Worm (Caenorhabditis elegans) whole organism, L1 larva: Measurements from ENCODE around the gene F13D11.4.
A peak's percentile ranks its signal among the peaks of the same experiment; 100 is the strongest.

Experiments
- C04F5.9 ChIP-seq: sonication (generic microtip); optimal IDR thresholded peaks from 2 replicates; lab custom pipeline; 2016; ENCODE audit warnings: missing genetic modification characterization, missing compliant biosample characterization
- C34B4.2 ChIP-seq: sonication (generic microtip); optimal IDR thresholded peaks from 2 replicates; lab custom pipeline; 2017; ENCODE audit warnings: mild to moderate bottlenecking, missing genetic modification characterization, missing compliant biosample characterization
- alr-1 ChIP-seq: fragments of 200-800 bp; sonication (Bioruptor generic); optimal IDR thresholded peaks from 2 replicates; lab custom pipeline; 2018; ENCODE audit warnings: borderline replicate concordance, mild to moderate bottlenecking, missing genetic modification characterization, missing compliant biosample characterization
- aly-2 ChIP-seq: fragments of 150-350 bp; optimal IDR thresholded peaks from 2 replicates; lab custom pipeline; 2014; ENCODE audit warnings: missing biosample characterization, missing genetic modification characterization
- ama-1 ChIP-seq: fragments of 150-350 bp; optimal IDR thresholded peaks from 2 replicates; lab custom pipeline; 2014
- blmp-1 ChIP-seq: fragments of 150-350 bp; optimal IDR thresholded peaks from 2 replicates; lab custom pipeline; 2014; ENCODE audit warnings: missing biosample characterization, missing genetic modification characterization
- ceh-88 ChIP-seq: fragments of 200-800 bp; sonication (Bioruptor generic); IDR thresholded peaks from 2 replicates; pipeline ENCODE4 v1.3.6; 2022; ENCODE audit warnings: missing genetic modification characterization, missing compliant biosample characterization
- efl-1 ChIP-seq, 4 experiments: fragments of 150-350 bp; optimal IDR thresholded peaks in 3 of 4; peaks in 1 of 4; 1 replicate in 1 of 4; 2 replicates in 3 of 4; lab custom pipeline; 2014; ENCODE audit warnings: missing biosample characterization in 2 of 4, missing genetic modification characterization in 2 of 4, missing genetic modification reagents in 2 of 4
- elt-2 ChIP-seq: sonication (generic microtip); optimal IDR thresholded peaks from 2 replicates; lab custom pipeline; 2016; ENCODE audit warnings: missing genetic modification characterization, mild to moderate bottlenecking, inconsistent platforms, missing compliant biosample characterization, missing genetic modification reagents
- elt-3 ChIP-seq, 6 experiments: fragments of 150-350 bp in 1 of 6; sonication (generic microtip); optimal IDR thresholded peaks; 2 replicates each; lab custom pipeline; 2017 to 2018; ENCODE audit warnings: missing biosample characterization in 6 of 6, missing genetic modification characterization in 6 of 6, inconsistent platforms in 1 of 6
- fkh-10 ChIP-seq: sonication (generic microtip); optimal IDR thresholded peaks from 2 replicates; lab custom pipeline; 2017; ENCODE audit warnings: missing biosample characterization, missing genetic modification reagents, missing genetic modification characterization
- fkh-4 ChIP-seq: sonication (generic microtip); optimal IDR thresholded peaks from 2 replicates; lab custom pipeline; 2016; ENCODE audit warnings: missing compliant biosample characterization, missing genetic modification characterization, borderline replicate concordance
- hlh-17 ChIP-seq: fragments of 200-800 bp; sonication (Bioruptor generic); optimal IDR thresholded peaks from 2 replicates; lab custom pipeline; 2018; ENCODE audit warnings: missing genetic modification characterization, mild to moderate bottlenecking, missing compliant biosample characterization, moderate library complexity, borderline replicate concordance
- hlh-4 ChIP-seq: sonication (generic microtip); optimal IDR thresholded peaks from 2 replicates; lab custom pipeline; 2016; ENCODE audit warnings: mild to moderate bottlenecking, missing genetic modification characterization, missing compliant biosample characterization
- irx-1 ChIP-seq: sonication (generic microtip); optimal IDR thresholded peaks from 2 replicates; lab custom pipeline; 2016; ENCODE audit warnings: missing genetic modification characterization, missing compliant biosample characterization
- lin-13 ChIP-seq: fragments of 150-350 bp; optimal IDR thresholded peaks from 2 replicates; lab custom pipeline; 2014; ENCODE audit warnings: missing biosample characterization, missing genetic modification reagents, missing genetic modification characterization
- lin-14 ChIP-seq: fragments of 200-800 bp; sonication (Bioruptor generic); optimal IDR thresholded peaks from 2 replicates; lab custom pipeline; 2018; ENCODE audit warnings: mild to moderate bottlenecking, missing genetic modification characterization, moderate library complexity, missing compliant biosample characterization
- lin-35 ChIP-seq, 2 experiments: fragments of 150-350 bp; optimal IDR thresholded peaks; 2 replicates each; lab custom pipeline; 2014; ENCODE audit warnings: missing biosample characterization in 2 of 2, missing genetic modification characterization in 2 of 2, missing genetic modification reagents in 2 of 2
- lin-39 ChIP-seq: fragments of 150-350 bp; optimal IDR thresholded peaks from 2 replicates; lab custom pipeline; 2014; ENCODE audit warnings: missing biosample characterization, missing genetic modification reagents, missing genetic modification characterization
- lir-3 ChIP-seq: sonication (generic microtip); optimal IDR thresholded peaks from 2 replicates; lab custom pipeline; 2016; ENCODE audit warnings: mild to moderate bottlenecking, missing genetic modification characterization, moderate library complexity, missing compliant biosample characterization; ENCODE audit not compliant: poor library complexity
- lsy-2 ChIP-seq, 2 experiments: fragments of 150-350 bp; optimal IDR thresholded peaks; 2 replicates each; lab custom pipeline; 2014; ENCODE audit warnings: missing biosample characterization in 2 of 2, missing genetic modification characterization in 2 of 2
- mab-9 ChIP-seq: fragments of 200-800 bp; sonication (Bioruptor generic); IDR thresholded peaks from 2 replicates; pipeline ENCODE4 v1.3.6; 2022; ENCODE audit warnings: missing genetic modification reagents, missing genetic modification characterization, missing compliant biosample characterization
- mdl-1 ChIP-seq, 2 experiments: fragments of 150-350 bp; optimal IDR thresholded peaks; 2 replicates each; lab custom pipeline; 2014 to 2017; ENCODE audit warnings: missing biosample characterization in 2 of 2, missing genetic modification characterization in 2 of 2, inconsistent platforms in 1 of 2
- nhr-11 ChIP-seq: fragments of 150-350 bp; optimal IDR thresholded peaks from 2 replicates; lab custom pipeline; 2014; ENCODE audit warnings: missing biosample characterization, missing genetic modification characterization
- nhr-12 ChIP-seq: sonication (generic microtip); optimal IDR thresholded peaks from 2 replicates; lab custom pipeline; 2017; ENCODE audit warnings: missing biosample characterization, missing genetic modification characterization
- nhr-19 ChIP-seq: fragments of 200-800 bp; sonication (Bioruptor generic); conservative IDR thresholded peaks from 2 replicates; pipeline ENCODE4 v1.3.6; 2022; ENCODE audit warnings: missing genetic modification characterization, missing compliant biosample characterization
- nhr-20 ChIP-seq: sonication (generic microtip); optimal IDR thresholded peaks from 2 replicates; lab custom pipeline; 2016; ENCODE audit warnings: mild to moderate bottlenecking, missing genetic modification characterization, missing compliant biosample characterization
- nhr-71 ChIP-seq: sonication (generic microtip); optimal IDR thresholded peaks from 2 replicates; lab custom pipeline; 2016; ENCODE audit warnings: mild to moderate bottlenecking, missing genetic modification characterization, moderate library complexity, missing compliant biosample characterization
- nhr-85 ChIP-seq: sonication (generic microtip); peaks from one replicate; lab custom pipeline; 2016; ENCODE audit warnings: missing genetic modification characterization, inconsistent platforms, missing compliant biosample characterization
- rnt-1 ChIP-seq: sonication (generic microtip); optimal IDR thresholded peaks from 2 replicates; lab custom pipeline; 2016; ENCODE audit warnings: mild to moderate bottlenecking, missing genetic modification characterization, moderate library complexity, missing compliant biosample characterization
- skn-1 ChIP-seq: fragments of 150-350 bp; optimal IDR thresholded peaks from 2 replicates; lab custom pipeline; 2014; ENCODE audit warnings: missing biosample characterization, missing genetic modification characterization
- snu-23 ChIP-seq: sonication (generic microtip); optimal IDR thresholded peaks from 2 replicates; lab custom pipeline; 2016; ENCODE audit warnings: missing genetic modification characterization, missing compliant biosample characterization
- sox-4 ChIP-seq: sonication (generic microtip); optimal IDR thresholded peaks from 2 replicates; lab custom pipeline; 2016; ENCODE audit warnings: missing genetic modification characterization, missing compliant biosample characterization
- sup-37 ChIP-seq: fragments of 200-800 bp; sonication (Bioruptor generic); optimal IDR thresholded peaks from 2 replicates; lab custom pipeline; 2018; ENCODE audit warnings: mild to moderate bottlenecking, missing genetic modification characterization, missing compliant biosample characterization
- tbx-2 ChIP-seq: sonication (generic microtip); optimal IDR thresholded peaks from 2 replicates; lab custom pipeline; 2016; ENCODE audit warnings: missing genetic modification characterization, missing compliant biosample characterization
- xbp-1 ChIP-seq: sonication (generic microtip); optimal IDR thresholded peaks from 2 replicates; lab custom pipeline; 2016; ENCODE audit warnings: missing genetic modification characterization, missing compliant biosample characterization
- ztf-4 ChIP-seq: fragments of 150-350 bp; optimal IDR thresholded peaks from 2 replicates; lab custom pipeline; 2014; ENCODE audit warnings: missing biosample characterization, missing genetic modification characterization

The F13D11.4 gene

ce11 chrX:5839643-5840042 lies 5.0 kb upstream of the F13D11.4 start, which contains the start of gene dct-11:
Gene dct-11 (minus strand): TSS chrX:5839778.
- TF ChIP-seq C34B4.2 (tag; lab: Kevin White, UChicago) (no peak), elt-2 (tag; lab: Kevin White, UChicago) (peak; percentile 63), lin-35 (GFP tag; optimal IDR thresholded peaks at IDR 0.05; lab: Kevin White, UChicago) (peak in 1 of 2 experiments; percentile 33)

ce11 chrX:5839143-5839542 lies 4.5 kb upstream of the F13D11.4 start:
- TF ChIP-seq sox-4 (tag; lab: Kevin White, UChicago) (no peak), mdl-1 (tag; optimal IDR thresholded peaks at IDR 0.05; lab: Kevin White, UChicago) (no peak), irx-1 (tag; lab: Kevin White, UChicago) (no peak), fkh-10 (GFP tag; lab: Kevin White, UChicago) (no peak), xbp-1 (no peak), nhr-11 (tag; lab: Kevin White, UChicago) (no peak), skn-1 (no peak), aly-2 (tag; lab: Kevin White, UChicago) (no peak), nhr-12 (tag; lab: Kevin White, UChicago) (no peak), sup-37 (GFP tag; lab: Kevin White, UChicago) (no peak)

ce11 chrX:5837035-5837434 lies 2.4 kb upstream of the F13D11.4 start:
- TF ChIP-seq lin-39: peak; percentile 6
- peak; percentile 12 for TF ChIP-seq lir-3
- peak; percentile 18 for TF ChIP-seq lin-13 (GFP tag; lab: Kevin White, UChicago)
- peak in 1 of 2 experiments; percentile 47 for TF ChIP-seq lin-35 (GFP tag; optimal IDR thresholded peaks at IDR 0.05; lab: Kevin White, UChicago)
- no peak for TF ChIP-seq alr-1 (tag; lab: Kevin White, UChicago)
- no peak for TF ChIP-seq aly-2 (tag; lab: Kevin White, UChicago)
- TF ChIP-seq efl-1 (optimal IDR thresholded peaks at IDR 0.05; lab: Kevin White, UChicago): no peak
- TF ChIP-seq efl-1 (GFP tag; optimal IDR thresholded peaks at IDR 0.05 in 1 of 2; lab: Kevin White, UChicago): no peak
- peak in 1 of 2 experiments; percentile 28 for TF ChIP-seq lsy-2 (tag; optimal IDR thresholded peaks at IDR 0.05; lab: Kevin White, UChicago)
- peak; percentile 40 for TF ChIP-seq nhr-20 (tag; lab: Kevin White, UChicago)
- TF ChIP-seq hlh-4 (tag; lab: Kevin White, UChicago): peak; percentile 43
- peak; percentile 56 for TF ChIP-seq nhr-85 (tag; lab: Kevin White, UChicago)
- TF ChIP-seq ama-1 (lab: Kevin White, UChicago): no peak
- no peak for TF ChIP-seq tbx-2 (tag; lab: Kevin White, UChicago)
- TF ChIP-seq hlh-17: no peak
- peak; percentile 37 for TF ChIP-seq blmp-1 (tag; lab: Kevin White, UChicago)
- TF ChIP-seq rnt-1: peak; percentile 44
- TF ChIP-seq nhr-11 (tag; lab: Kevin White, UChicago): no peak
- peak in 1 of 6 experiments; percentile 64 for TF ChIP-seq elt-3 (tag; optimal IDR thresholded peaks at IDR 0.05; lab: Kevin White, UChicago)
- no peak for TF ChIP-seq elt-2 (tag; lab: Kevin White, UChicago)
- peak; percentile 49 for TF ChIP-seq snu-23
- no peak for TF ChIP-seq C34B4.2 (tag; lab: Kevin White, UChicago)
- peak; percentile 79 for TF ChIP-seq nhr-71
- TF ChIP-seq ztf-4 (tag; lab: Kevin White, UChicago): peak; percentile 43
- TF ChIP-seq lin-14: peak; percentile 86
- no peak for TF ChIP-seq ceh-88
- no peak for TF ChIP-seq C04F5.9 (tag; lab: Kevin White, UChicago)
- no peak for TF ChIP-seq mab-9 (GFP tag; lab: Robert Waterston, UW)
- TF ChIP-seq fkh-10 (GFP tag; lab: Kevin White, UChicago): no peak
- peak; percentile 40 for TF ChIP-seq nhr-19 (GFP tag; lab: Robert Waterston, UW)

ce11 chrX:5836527-5836926 lies 1.9 kb upstream of the F13D11.4 start:
- TF ChIP-seq hlh-4 (tag; lab: Kevin White, UChicago): peak; percentile 95
- TF ChIP-seq fkh-4 (tag; lab: Kevin White, UChicago): no peak
- TF ChIP-seq, all 84 proteins: peak for 1
